Fruit fly (Drosophila melanogaster) whole organism, embryonic: ENCODE results near the gene Evi5.

Source experiments
- ATbp ChIP-seq: fragments of 200-800 bp; sonication (Bioruptor generic); optimal IDR thresholded peaks from 2 replicates; lab custom pipeline; 2017; ENCODE audit warnings: missing biosample characterization, mild to moderate bottlenecking, missing genetic modification characterization, missing genetic modification reagents
- Atf-2 ChIP-seq: fragments of 200-800 bp; sonication (Bioruptor generic); optimal IDR thresholded peaks from 2 replicates; lab custom pipeline; 2016; ENCODE audit warnings: missing biosample characterization, missing genetic modification characterization
- Atf6 ChIP-seq: fragments of 200-800 bp; sonication (Bioruptor generic); IDR thresholded peaks from 2 replicates; pipeline ENCODE4 v1.3.6; 2022; ENCODE audit warnings: missing biosample characterization, missing genetic modification characterization
- Bdp1 ChIP-seq: fragments of 200-800 bp; sonication (Bioruptor generic); optimal IDR thresholded peaks from 3 replicates; lab custom pipeline; 2016; ENCODE audit warnings: missing biosample characterization, missing genetic modification characterization
- CG10431 ChIP-seq: fragments of 200-800 bp; sonication (Bioruptor generic); optimal IDR thresholded peaks from 3 replicates; lab custom pipeline; 2018; ENCODE audit warnings: missing biosample characterization, mild to moderate bottlenecking, missing genetic modification characterization
- CG10543 ChIP-seq: fragments of 200-800 bp; sonication (Bioruptor generic); optimal IDR thresholded peaks from 3 replicates; lab custom pipeline; 2017; ENCODE audit warnings: missing biosample characterization, mild to moderate bottlenecking, missing genetic modification characterization, moderate library complexity
- CG12071 ChIP-seq: fragments of 200-800 bp; sonication (Bioruptor generic); optimal IDR thresholded peaks from 3 replicates; lab custom pipeline; 2018; ENCODE audit warnings: missing biosample characterization, mild to moderate bottlenecking, missing genetic modification characterization
- CG12104 ChIP-seq: fragments of 200-800 bp; sonication (Bioruptor generic); optimal IDR thresholded peaks from 3 replicates; lab custom pipeline; 2016; ENCODE audit warnings: missing biosample characterization, missing genetic modification characterization
- CG13296 ChIP-seq: fragments of 200-800 bp; sonication (Bioruptor generic); optimal IDR thresholded peaks from 3 replicates; lab custom pipeline; 2018; ENCODE audit warnings: missing biosample characterization, mild to moderate bottlenecking, missing genetic modification characterization
- CG13894 ChIP-seq: fragments of 200-800 bp; sonication (Bioruptor generic); optimal IDR thresholded peaks from 3 replicates; lab custom pipeline; 2018; ENCODE audit warnings: missing biosample characterization, mild to moderate bottlenecking, missing genetic modification characterization, moderate library complexity
- CG14710 ChIP-seq: fragments of 200-800 bp; sonication (Bioruptor generic); optimal IDR thresholded peaks from 3 replicates; lab custom pipeline; 2019; ENCODE audit warnings: missing biosample characterization, mild to moderate bottlenecking, missing genetic modification characterization, moderate library complexity
- CG14860 ChIP-seq: fragments of 200-800 bp; sonication (Bioruptor generic); IDR thresholded peaks from 3 replicates; pipeline ENCODE4 v1.3.6; 2022; ENCODE audit warnings: missing biosample characterization, missing genetic modification characterization; ENCODE audit not compliant: partially characterized antibody
- CG2202 ChIP-seq: fragments of 200-800 bp; sonication (Bioruptor generic); optimal IDR thresholded peaks from 2 replicates; lab custom pipeline; 2018; ENCODE audit warnings: missing biosample characterization, mild to moderate bottlenecking, missing genetic modification characterization
- CG2678 ChIP-seq: fragments of 200-800 bp; sonication (Bioruptor generic); optimal IDR thresholded peaks from 3 replicates; lab custom pipeline; 2019; ENCODE audit warnings: missing biosample characterization, mild to moderate bottlenecking, missing genetic modification characterization, moderate library complexity
- CG2889 ChIP-seq: fragments of 200-800 bp; sonication (Bioruptor generic); IDR thresholded peaks from 3 replicates; pipeline ENCODE4 v1.3.6; 2022; ENCODE audit warnings: missing biosample characterization, missing genetic modification characterization
- CG31365 ChIP-seq: fragments of 200-800 bp; sonication (Bioruptor generic); optimal IDR thresholded peaks from 2 replicates; lab custom pipeline; 2018; ENCODE audit warnings: missing biosample characterization, mild to moderate bottlenecking, missing genetic modification characterization
- CG31441 ChIP-seq: fragments of 200-800 bp; sonication (Bioruptor generic); IDR thresholded peaks from 2 replicates; pipeline ENCODE4 v1.3.6; 2022; ENCODE audit warnings: missing biosample characterization, missing genetic modification characterization
- CG3281 ChIP-seq: fragments of 200-800 bp; sonication (Bioruptor generic); optimal IDR thresholded peaks from 3 replicates; lab custom pipeline; 2017; ENCODE audit warnings: missing biosample characterization, mild to moderate bottlenecking, missing genetic modification characterization
- CG3407 ChIP-seq: fragments of 200-800 bp; sonication (Bioruptor generic); optimal IDR thresholded peaks from 2 replicates; lab custom pipeline; 2018; ENCODE audit warnings: missing biosample characterization, mild to moderate bottlenecking, missing genetic modification characterization
- CG4820 ChIP-seq: fragments of 200-800 bp; sonication (Bioruptor generic); optimal IDR thresholded peaks from 3 replicates; lab custom pipeline; 2016; ENCODE audit warnings: missing biosample characterization, missing genetic modification characterization
- CG7963 ChIP-seq: fragments of 200-800 bp; sonication (Bioruptor generic); IDR thresholded peaks from 3 replicates; pipeline ENCODE4 v1.3.6; 2022; ENCODE audit warnings: missing biosample characterization, missing genetic modification characterization; ENCODE audit not compliant: partially characterized antibody
- CG7987 ChIP-seq: fragments of 200-800 bp; sonication (Bioruptor generic); optimal IDR thresholded peaks from 2 replicates; lab custom pipeline; 2018; ENCODE audit warnings: missing biosample characterization, mild to moderate bottlenecking, missing genetic modification characterization, moderate library complexity
- Dfd ChIP-seq, 2 experiments: fragments of >200 bp; optimal IDR thresholded peaks; 2 replicates each; lab custom pipeline; 2017; ENCODE audit warnings: missing biosample characterization in 2 of 2, missing genetic modification characterization in 2 of 2
- E2f2 ChIP-seq: fragments of 200-800 bp; sonication (Bioruptor generic); IDR thresholded peaks from 2 replicates; pipeline ENCODE4 v1.3.6; 2022; ENCODE audit warnings: missing biosample characterization, missing genetic modification characterization
- Eip74EF ChIP-seq, 2 experiments: fragments of 200-800 bp in 1 of 2; fragments of >200 bp in 1 of 2; sonication (Bioruptor generic) in 1 of 2; optimal IDR thresholded peaks; 2 replicates each; lab custom pipeline; 2017 to 2019; ENCODE audit warnings: missing biosample characterization in 2 of 2, missing genetic modification characterization in 2 of 2, mild to moderate bottlenecking in 1 of 2, moderate library complexity in 1 of 2
- Elba2 ChIP-seq: fragments of 200-800 bp; sonication (Bioruptor generic); optimal IDR thresholded peaks from 3 replicates; lab custom pipeline; 2016; ENCODE audit warnings: missing biosample characterization, missing genetic modification characterization
- Ets97D ChIP-seq: fragments of 200-800 bp; sonication (Bioruptor generic); optimal IDR thresholded peaks from 3 replicates; lab custom pipeline; 2016; ENCODE audit warnings: missing biosample characterization, missing genetic modification characterization
- HLHmδ ChIP-seq: fragments of 200-800 bp; sonication (Bioruptor generic); optimal IDR thresholded peaks from 2 replicates; lab custom pipeline; 2018; ENCODE audit warnings: missing biosample characterization, mild to moderate bottlenecking, missing genetic modification characterization, moderate library complexity
- PHDP ChIP-seq: fragments of 200-800 bp; sonication (Bioruptor generic); optimal IDR thresholded peaks from 3 replicates; lab custom pipeline; 2018; ENCODE audit warnings: missing biosample characterization, mild to moderate bottlenecking, missing genetic modification characterization, moderate library complexity
- Rfx ChIP-seq: fragments of 200-800 bp; sonication (Bioruptor generic); IDR thresholded peaks from 2 replicates; pipeline ENCODE4 v1.3.6; 2022; ENCODE audit warnings: missing biosample characterization, missing genetic modification characterization
- Stat92E ChIP-seq, 3 experiments: fragments of >200 bp in 2 of 3; fragments of 200-800 bp in 1 of 3; sonication (Bioruptor generic) in 1 of 3; optimal IDR thresholded peaks; 2 replicates each; lab custom pipeline; 2017 to 2019; ENCODE audit warnings: missing biosample characterization in 3 of 3, missing genetic modification characterization in 3 of 3, mild to moderate bottlenecking in 1 of 3, moderate library complexity in 1 of 3
- bcd ChIP-seq: fragments of 200-800 bp; sonication (Bioruptor generic); optimal IDR thresholded peaks from 2 replicates; lab custom pipeline; 2017; ENCODE audit warnings: missing biosample characterization, mild to moderate bottlenecking, missing genetic modification characterization
- chinmo ChIP-seq: fragments of 200-800 bp; sonication (Bioruptor generic); IDR thresholded peaks from 4 replicates; pipeline ENCODE4 v1.3.6; 2022; ENCODE audit warnings: missing biosample characterization, missing genetic modification characterization; ENCODE audit not compliant: partially characterized antibody
- crp ChIP-seq, 2 experiments: fragments of 200-800 bp; sonication (Bioruptor generic); optimal IDR thresholded peaks; 2 replicates in 1 of 2; 3 replicates in 1 of 2; lab custom pipeline; 2017; ENCODE audit warnings: missing biosample characterization in 2 of 2, missing genetic modification characterization in 2 of 2, mild to moderate bottlenecking in 1 of 2, moderate library complexity in 1 of 2
- dan ChIP-seq: fragments of 200-800 bp; sonication (Bioruptor generic); IDR thresholded peaks from 2 replicates; pipeline ENCODE4 v1.3.6; 2022; ENCODE audit warnings: missing biosample characterization, missing genetic modification characterization
- ems ChIP-seq: fragments of 200-800 bp; sonication (Bioruptor generic); optimal IDR thresholded peaks from 3 replicates; lab custom pipeline; 2016; ENCODE audit warnings: missing biosample characterization, missing genetic modification characterization
- ewg ChIP-seq: fragments of 200-800 bp; sonication (Bioruptor generic); optimal IDR thresholded peaks from 3 replicates; lab custom pipeline; 2017; ENCODE audit warnings: mild to moderate bottlenecking, missing biosample characterization, missing genetic modification reagents, missing genetic modification characterization
- ftz-f1 ChIP-seq: fragments of 200-800 bp; sonication (Bioruptor generic); optimal IDR thresholded peaks from 2 replicates; lab custom pipeline; 2016; ENCODE audit warnings: missing biosample characterization, missing genetic modification characterization
- gcm ChIP-seq: fragments of 200-800 bp; sonication (Bioruptor generic); optimal IDR thresholded peaks from 2 replicates; lab custom pipeline; 2019; ENCODE audit warnings: missing biosample characterization, mild to moderate bottlenecking, missing genetic modification characterization, moderate library complexity
- gcm2 ChIP-seq: fragments of 200-800 bp; sonication (Bioruptor generic); optimal IDR thresholded peaks from 2 replicates; lab custom pipeline; 2016; ENCODE audit warnings: missing biosample characterization, missing genetic modification characterization
- gsb-n ChIP-seq: fragments of 200-800 bp; sonication (Bioruptor generic); optimal IDR thresholded peaks from 3 replicates; lab custom pipeline; 2018; ENCODE audit warnings: missing biosample characterization, mild to moderate bottlenecking, missing genetic modification characterization
- h ChIP-seq: fragments of >200 bp; optimal IDR thresholded peaks from 2 replicates; lab custom pipeline; 2017
- her ChIP-seq: fragments of 200-800 bp; sonication (Bioruptor generic); optimal IDR thresholded peaks from 2 replicates; lab custom pipeline; 2016; ENCODE audit warnings: missing biosample characterization, missing genetic modification characterization
- otp ChIP-seq: fragments of 200-800 bp; sonication (Bioruptor generic); IDR thresholded peaks from 3 replicates; pipeline ENCODE4, ENCODE4 v1.3.6; 2022; ENCODE audit warnings: missing biosample characterization, missing genetic modification characterization
- pb ChIP-seq: fragments of 200-800 bp; sonication (Bioruptor generic); optimal IDR thresholded peaks from 3 replicates; lab custom pipeline; 2016; ENCODE audit warnings: missing biosample characterization, missing genetic modification characterization
- pita ChIP-seq: fragments of 200-800 bp; sonication (Bioruptor generic); optimal IDR thresholded peaks from 2 replicates; lab custom pipeline; 2017; ENCODE audit warnings: missing biosample characterization, mild to moderate bottlenecking, missing genetic modification characterization
- ranshi ChIP-seq: fragments of 200-800 bp; sonication (Bioruptor generic); IDR thresholded peaks from 2 replicates; pipeline ENCODE4 v1.3.6; 2022; ENCODE audit warnings: missing biosample characterization, missing genetic modification characterization
- rib ChIP-seq: fragments of 200-800 bp; sonication (Bioruptor generic); IDR thresholded peaks from 2 replicates; pipeline ENCODE4 v1.3.6; 2022; ENCODE audit warnings: missing biosample characterization, missing genetic modification characterization
- schlank ChIP-seq: fragments of 200-800 bp; sonication (Bioruptor generic); optimal IDR thresholded peaks from 2 replicates; lab custom pipeline; 2018; ENCODE audit warnings: missing biosample characterization, mild to moderate bottlenecking, missing genetic modification characterization
- slp2 ChIP-seq: fragments of 200-800 bp; sonication (Bioruptor generic); optimal IDR thresholded peaks from 2 replicates; lab custom pipeline; 2016; ENCODE audit warnings: missing biosample characterization, missing genetic modification characterization
- vvl ChIP-seq: fragments of 200-800 bp; sonication (Bioruptor generic); IDR thresholded peaks from 2 replicates; pipeline ENCODE4 v1.3.6; 2022; ENCODE audit warnings: missing biosample characterization, missing genetic modification characterization

Evi5 gene

dm6 chrX:11439270-11439669, 14.9 kb downstream of the Evi5 start (continued):
- TF ChIP-seq Rfx (GFP tag; lab: Robert Waterston, UW): 0 out of 2 replicates have a peak, but pooled peaks have one; percentile 11
- no peak for TF ChIP-seq her (GFP tag; lab: Kevin White, UChicago)
- peak in 1 of 2 experiments; percentile 50 for TF ChIP-seq Eip74EF (GFP tag; optimal IDR thresholded peaks at IDR 0.05; lab: Kevin White, UChicago)
- TF ChIP-seq CG13296: peak; percentile 16
- TF ChIP-seq CG2678: peak; percentile 21
- TF ChIP-seq CG10543 (GFP tag; lab: Kevin White, UChicago): peak; percentile 39
- TF ChIP-seq CG3407: peak; percentile 19
- TF ChIP-seq crp (GFP tag; optimal IDR thresholded peaks at IDR 0.05; lab: Kevin White, UChicago): no peak
- TF ChIP-seq dan (GFP tag; lab: Robert Waterston, UW): no peak
- no peak for TF ChIP-seq Bdp1 (GFP tag; lab: Kevin White, UChicago)
- TF ChIP-seq otp: no peak
- no peak for TF ChIP-seq CG4820 (GFP tag; lab: Kevin White, UChicago)
- no peak for TF ChIP-seq CG12071 (GFP tag; lab: Kevin White, UChicago)
- TF ChIP-seq h: no peak
- TF ChIP-seq CG12104 (GFP tag; lab: Kevin White, UChicago): no peak
- peak; percentile 20 for TF ChIP-seq CG7987 (GFP tag; lab: Kevin White, UChicago)
- TF ChIP-seq schlank (tag; lab: Kevin White, UChicago): no peak
- TF ChIP-seq bcd (GFP tag; lab: Kevin White, UChicago): no peak
- peak; percentile 7 for TF ChIP-seq PHDP
- TF ChIP-seq pb (GFP tag; lab: Kevin White, UChicago): no peak
- no peak for TF ChIP-seq HLHmδ (GFP tag; lab: Kevin White, UChicago)
- TF ChIP-seq ATbp (GFP tag; lab: Kevin White, UChicago): peak; percentile 27
- TF ChIP-seq Elba2 (GFP tag; lab: Kevin White, UChicago): no peak
- no peak for TF ChIP-seq CG2202 (tag; lab: Kevin White, UChicago)
- TF ChIP-seq Dfd (GFP tag; optimal IDR thresholded peaks at IDR 0.05; lab: Kevin White, UChicago): no peak
- TF ChIP-seq chinmo (GFP tag; lab: Robert Waterston, UW): 0 out of 4 replicates have a peak, but pooled peaks have one; percentile 19
- no peak for TF ChIP-seq ems (GFP tag; lab: Kevin White, UChicago)
- TF ChIP-seq ewg: no peak

dm6 chrX:11433930-11434329, 20.3 kb downstream of the Evi5 start:
- TF ChIP-seq Ets97D: no peak
- TF ChIP-seq Atf6 (GFP tag; lab: Robert Waterston, UW): no peak
- TF ChIP-seq CG10431 (GFP tag; lab: Kevin White, UChicago): no peak
- TF ChIP-seq gcm (GFP tag; lab: Kevin White, UChicago): no peak
- no peak for TF ChIP-seq gsb-n (tag; lab: Kevin White, UChicago)
- TF ChIP-seq CG13894 (tag; lab: Kevin White, UChicago): peak; percentile 62
- TF ChIP-seq pita (GFP tag; lab: Kevin White, UChicago): peak; percentile 22
- TF ChIP-seq CG31441: no peak
- TF ChIP-seq Stat92E (GFP tag; optimal IDR thresholded peaks at IDR 0.05; lab: Kevin White, UChicago): no peak
- TF ChIP-seq ranshi: no peak
- TF ChIP-seq vvl: no peak
- no peak for TF ChIP-seq CG3281 (GFP tag; lab: Kevin White, UChicago)
- TF ChIP-seq ftz-f1 (GFP tag; lab: Kevin White, UChicago): peak; percentile 30
- TF ChIP-seq Atf-2: no peak
- TF ChIP-seq CG31365: no peak
- TF ChIP-seq PHDP: no peak
- TF ChIP-seq CG2889 (GFP tag; lab: Robert Waterston, UW): 0 out of 3 replicates have a peak, but pooled peaks have one; percentile 39
- no peak for TF ChIP-seq CG7963 (GFP tag; lab: Robert Waterston, UW)
- TF ChIP-seq slp2: no peak
- no peak for TF ChIP-seq rib (GFP tag; lab: Robert Waterston, UW)
- TF ChIP-seq E2f2: no peak
- no peak for TF ChIP-seq CG14710 (tag; lab: Kevin White, UChicago)
- TF ChIP-seq gcm2 (GFP tag; lab: Kevin White, UChicago): no peak
- TF ChIP-seq CG14860 (GFP tag; lab: Robert Waterston, UW): no peak
